Fruit fly (Drosophila melanogaster) whole organism, embryonic: ENCODE data around the gene drl.

Source experiments
- Ada2b ChIP-seq: fragments of 200-800 bp; sonication (Bioruptor generic); IDR thresholded peaks from 2 replicates; pipeline ENCODE4 v1.3.6; 2022; ENCODE audit warnings: missing biosample characterization, missing genetic modification characterization
- CG10267 ChIP-seq: fragments of 200-800 bp; sonication (Bioruptor generic); optimal IDR thresholded peaks from 2 replicates; lab custom pipeline; 2018; ENCODE audit warnings: missing biosample characterization, mild to moderate bottlenecking, missing genetic modification characterization, moderate library complexity
- CG10979 ChIP-seq: fragments of 200-800 bp; sonication (Bioruptor generic); optimal IDR thresholded peaks from 2 replicates; lab custom pipeline; 2018; ENCODE audit warnings: missing biosample characterization, mild to moderate bottlenecking, missing genetic modification characterization, moderate library complexity
- CG11723 ChIP-seq: fragments of 200-800 bp; sonication (Bioruptor generic); optimal IDR thresholded peaks from 2 replicates; lab custom pipeline; 2017; ENCODE audit warnings: missing biosample characterization, mild to moderate bottlenecking, missing genetic modification characterization
- CG12299 ChIP-seq: fragments of 200-800 bp; sonication (Bioruptor generic); optimal IDR thresholded peaks from 2 replicates; lab custom pipeline; 2018; ENCODE audit warnings: missing biosample characterization, mild to moderate bottlenecking, missing genetic modification characterization
- CG12744 ChIP-seq: fragments of 200-800 bp; sonication (Bioruptor generic); optimal IDR thresholded peaks from 2 replicates; lab custom pipeline; 2016; ENCODE audit warnings: missing biosample characterization, missing genetic modification characterization
- CG15269 ChIP-seq: fragments of 200-800 bp; sonication (Bioruptor generic); optimal IDR thresholded peaks from 2 replicates; lab custom pipeline; 2018; ENCODE audit warnings: missing biosample characterization, mild to moderate bottlenecking, missing genetic modification characterization, moderate library complexity
- CG17359 ChIP-seq: fragments of 200-800 bp; sonication (Bioruptor generic); optimal IDR thresholded peaks from 3 replicates; lab custom pipeline; 2018; ENCODE audit warnings: missing biosample characterization, mild to moderate bottlenecking, missing genetic modification characterization, moderate library complexity
- CG17385 ChIP-seq: fragments of 200-800 bp; sonication (Bioruptor generic); optimal IDR thresholded peaks from 3 replicates; lab custom pipeline; 2018; ENCODE audit warnings: missing biosample characterization, mild to moderate bottlenecking, missing genetic modification characterization
- CG17829 ChIP-seq: fragments of 200-800 bp; optimal IDR thresholded peaks from 2 replicates; lab custom pipeline; 2019; ENCODE audit warnings: missing biosample characterization, mild to moderate bottlenecking, missing genetic modification characterization, moderate library complexity
- CG2875 ChIP-seq: fragments of 200-800 bp; sonication (Bioruptor generic); optimal IDR thresholded peaks from 2 replicates; lab custom pipeline; 2017; ENCODE audit warnings: missing biosample characterization, mild to moderate bottlenecking, missing genetic modification characterization, missing genetic modification reagents
- CG3281 ChIP-seq: fragments of 200-800 bp; sonication (Bioruptor generic); optimal IDR thresholded peaks from 3 replicates; lab custom pipeline; 2017; ENCODE audit warnings: missing biosample characterization, mild to moderate bottlenecking, missing genetic modification characterization
- CG4617 ChIP-seq: fragments of 200-800 bp; sonication (Bioruptor generic); optimal IDR thresholded peaks from 3 replicates; lab custom pipeline; 2016; ENCODE audit warnings: missing biosample characterization, missing genetic modification characterization, borderline replicate concordance
- CG6765 ChIP-seq: fragments of 200-800 bp; sonication (Bioruptor generic); optimal IDR thresholded peaks from 3 replicates; lab custom pipeline; 2017; ENCODE audit warnings: missing biosample characterization, mild to moderate bottlenecking, missing genetic modification characterization
- CG6813 ChIP-seq: fragments of 200-800 bp; sonication (Bioruptor generic); optimal IDR thresholded peaks from 2 replicates; lab custom pipeline; 2017; ENCODE audit warnings: missing biosample characterization, missing genetic modification characterization, mild to moderate bottlenecking, moderate library complexity, missing genetic modification reagents
- CG7928 ChIP-seq: fragments of 200-800 bp; sonication (Bioruptor generic); optimal IDR thresholded peaks from 2 replicates; lab custom pipeline; 2017; ENCODE audit warnings: missing biosample characterization, mild to moderate bottlenecking, missing genetic modification characterization
- CG8478 ChIP-seq: fragments of >200 bp; optimal IDR thresholded peaks from 2 replicates; lab custom pipeline; 2018
- CG8924 ChIP-seq: fragments of 200-800 bp; optimal IDR thresholded peaks from 3 replicates; lab custom pipeline; 2019; ENCODE audit warnings: missing biosample characterization, mild to moderate bottlenecking, missing genetic modification characterization, moderate library complexity
- CTCF ChIP-seq: fragments of 200-800 bp; sonication (Bioruptor generic); optimal IDR thresholded peaks from 2 replicates; lab custom pipeline; 2017; ENCODE audit warnings: missing biosample characterization, mild to moderate bottlenecking, missing genetic modification characterization, moderate library complexity
- CrebB ChIP-seq: fragments of 200-800 bp; sonication (Bioruptor generic); optimal IDR thresholded peaks from 3 replicates; lab custom pipeline; 2018; ENCODE audit warnings: missing biosample characterization, mild to moderate bottlenecking, missing genetic modification characterization
- Doc3 ChIP-seq: fragments of 200-800 bp; sonication (Bioruptor generic); IDR thresholded peaks from 3 replicates; pipeline ENCODE4 v1.3.6; 2022; ENCODE audit warnings: missing biosample characterization, missing genetic modification characterization; ENCODE audit not compliant: partially characterized antibody
- Drgx ChIP-seq: fragments of 200-800 bp; sonication (Bioruptor generic); IDR thresholded peaks from 2 replicates; pipeline ENCODE4 v1.3.6; 2022; ENCODE audit warnings: missing biosample characterization, missing genetic modification characterization
- Elba2 ChIP-seq: fragments of 200-800 bp; sonication (Bioruptor generic); optimal IDR thresholded peaks from 3 replicates; lab custom pipeline; 2016; ENCODE audit warnings: missing biosample characterization, missing genetic modification characterization
- Hr78 ChIP-seq, 2 experiments: fragments of 200-800 bp in 1 of 2; fragments of >200 bp in 1 of 2; sonication (Bioruptor generic) in 1 of 2; optimal IDR thresholded peaks; 2 replicates each; lab custom pipeline; 2017 to 2019; ENCODE audit warnings: missing biosample characterization in 2 of 2, missing genetic modification characterization in 2 of 2, mild to moderate bottlenecking in 1 of 2, moderate library complexity in 1 of 2
- Med ChIP-seq: fragments of 200-800 bp; sonication (Bioruptor generic); peaks from one replicate; lab custom pipeline; 2016; ENCODE audit warnings: missing biosample characterization, missing genetic modification characterization, mild to moderate bottlenecking, inconsistent platforms, moderate library complexity
- Meics ChIP-seq: fragments of 200-800 bp; sonication (Bioruptor generic); optimal IDR thresholded peaks from 2 replicates; lab custom pipeline; 2017; ENCODE audit warnings: missing biosample characterization, mild to moderate bottlenecking, missing genetic modification characterization
- NFAT ChIP-seq: fragments of 200-800 bp; sonication (Bioruptor generic); IDR thresholded peaks from 2 replicates; pipeline ENCODE4 v1.3.6; 2022; ENCODE audit warnings: missing biosample characterization, missing genetic modification characterization
- Sry-β ChIP-seq: fragments of 200-800 bp; sonication (Bioruptor generic); optimal IDR thresholded peaks from 2 replicates; lab custom pipeline; 2018; ENCODE audit warnings: missing biosample characterization, mild to moderate bottlenecking, missing genetic modification characterization, moderate library complexity
- abd-A ChIP-seq: fragments of 200-800 bp; sonication (Bioruptor generic); optimal IDR thresholded peaks from 3 replicates; lab custom pipeline; 2019; ENCODE audit warnings: missing biosample characterization, mild to moderate bottlenecking, missing genetic modification characterization, moderate library complexity
- amos ChIP-seq: fragments of 200-800 bp; sonication (Bioruptor generic); IDR thresholded peaks from 2 replicates; pipeline ENCODE4 v1.3.6; 2022; ENCODE audit warnings: missing biosample characterization, missing genetic modification characterization; ENCODE audit not compliant: partially characterized antibody
- bsh ChIP-seq, 2 experiments: fragments of 200-800 bp; sonication (Bioruptor generic); optimal IDR thresholded peaks; 2 replicates each; lab custom pipeline; 2017 to 2018; ENCODE audit warnings: mild to moderate bottlenecking in 2 of 2, missing biosample characterization in 2 of 2, missing genetic modification characterization in 2 of 2, moderate library complexity in 1 of 2
- chif ChIP-seq, 2 experiments: fragments of 200-800 bp; sonication (Bioruptor generic); optimal IDR thresholded peaks; 3 replicates each; lab custom pipeline; 2016; ENCODE audit warnings: missing biosample characterization in 2 of 2, missing genetic modification characterization in 2 of 2
- chm ChIP-seq: fragments of 200-800 bp; sonication (Bioruptor generic); IDR thresholded peaks from 2 replicates; pipeline ENCODE4 v1.3.6; 2022; ENCODE audit warnings: missing biosample characterization, missing genetic modification characterization
- dm ChIP-seq: fragments of 200-800 bp; sonication (Bioruptor generic); optimal IDR thresholded peaks from 3 replicates; lab custom pipeline; 2016; ENCODE audit warnings: missing biosample characterization, missing genetic modification characterization
- emc ChIP-seq: fragments of 200-800 bp; sonication (Bioruptor generic); optimal IDR thresholded peaks from 2 replicates; lab custom pipeline; 2016; ENCODE audit warnings: missing biosample characterization, missing genetic modification characterization
- ems ChIP-seq: fragments of 200-800 bp; sonication (Bioruptor generic); optimal IDR thresholded peaks from 3 replicates; lab custom pipeline; 2016; ENCODE audit warnings: missing biosample characterization, missing genetic modification characterization
- fd96Cb ChIP-seq: fragments of 200-800 bp; sonication (Bioruptor generic); optimal IDR thresholded peaks from 2 replicates; lab custom pipeline; 2018; ENCODE audit warnings: missing biosample characterization, mild to moderate bottlenecking, missing genetic modification characterization, moderate library complexity
- gro ChIP-seq: fragments of 200-800 bp; sonication (Bioruptor generic); optimal IDR thresholded peaks from 2 replicates; lab custom pipeline; 2016; ENCODE audit warnings: missing biosample characterization, missing genetic modification characterization
- gsb-n ChIP-seq: fragments of 200-800 bp; sonication (Bioruptor generic); optimal IDR thresholded peaks from 3 replicates; lab custom pipeline; 2018; ENCODE audit warnings: missing biosample characterization, mild to moderate bottlenecking, missing genetic modification characterization
- gt ChIP-seq: fragments of 200-800 bp; sonication (Bioruptor generic); IDR thresholded peaks from 2 replicates; pipeline ENCODE4 v1.3.6; 2022; ENCODE audit warnings: missing biosample characterization, missing genetic modification characterization
- ham ChIP-seq: fragments of 200-800 bp; sonication (Bioruptor generic); IDR thresholded peaks from 2 replicates; pipeline ENCODE4 v1.3.6; 2022; ENCODE audit warnings: missing biosample characterization, missing genetic modification characterization
- hkb ChIP-seq, 2 experiments: fragments of 200-800 bp in 1 of 2; fragments of >200 bp in 1 of 2; sonication (Bioruptor generic) in 1 of 2; IDR thresholded peaks in 1 of 2; optimal IDR thresholded peaks in 1 of 2; 2 replicates each; pipeline versions ENCODE4 v1.3.6 to Lab custom; 2017 to 2022; ENCODE audit warnings: missing biosample characterization in 1 of 2, missing genetic modification characterization in 1 of 2
- kni ChIP-seq: fragments of 200-800 bp; sonication (Bioruptor generic); optimal IDR thresholded peaks from 3 replicates; lab custom pipeline; 2017; ENCODE audit warnings: mild to moderate bottlenecking, missing biosample characterization, missing genetic modification reagents, missing genetic modification characterization
- mld ChIP-seq: fragments of 200-800 bp; sonication (Bioruptor generic); IDR thresholded peaks from 3 replicates; pipeline ENCODE4 v1.3.6; 2022; ENCODE audit warnings: missing biosample characterization, missing genetic modification characterization; ENCODE audit not compliant: partially characterized antibody
- oc ChIP-seq: fragments of 200-800 bp; sonication (Bioruptor generic); optimal IDR thresholded peaks from 2 replicates; lab custom pipeline; 2018; ENCODE audit warnings: missing biosample characterization, mild to moderate bottlenecking, missing genetic modification characterization, moderate library complexity
- odd ChIP-seq: fragments of 200-800 bp; sonication (Bioruptor generic); optimal IDR thresholded peaks from 2 replicates; lab custom pipeline; 2017; ENCODE audit warnings: missing biosample characterization, mild to moderate bottlenecking, missing genetic modification characterization
- ranshi ChIP-seq: fragments of 200-800 bp; sonication (Bioruptor generic); IDR thresholded peaks from 2 replicates; pipeline ENCODE4 v1.3.6; 2022; ENCODE audit warnings: missing biosample characterization, missing genetic modification characterization
- sens ChIP-seq: fragments of 200-800 bp; sonication (Bioruptor generic); peaks from one replicate; lab custom pipeline; 2016; ENCODE audit warnings: missing biosample characterization, missing genetic modification characterization
- shn ChIP-seq: fragments of 200-800 bp; sonication (Bioruptor generic); optimal IDR thresholded peaks from 3 replicates; lab custom pipeline; 2016; ENCODE audit warnings: missing biosample characterization, missing genetic modification characterization
- sim ChIP-seq: fragments of 200-800 bp; sonication (Bioruptor generic); IDR thresholded peaks from 2 replicates; pipeline ENCODE4 v1.3.6; 2022; ENCODE audit warnings: missing biosample characterization, missing genetic modification characterization

The drl gene

DNA sequence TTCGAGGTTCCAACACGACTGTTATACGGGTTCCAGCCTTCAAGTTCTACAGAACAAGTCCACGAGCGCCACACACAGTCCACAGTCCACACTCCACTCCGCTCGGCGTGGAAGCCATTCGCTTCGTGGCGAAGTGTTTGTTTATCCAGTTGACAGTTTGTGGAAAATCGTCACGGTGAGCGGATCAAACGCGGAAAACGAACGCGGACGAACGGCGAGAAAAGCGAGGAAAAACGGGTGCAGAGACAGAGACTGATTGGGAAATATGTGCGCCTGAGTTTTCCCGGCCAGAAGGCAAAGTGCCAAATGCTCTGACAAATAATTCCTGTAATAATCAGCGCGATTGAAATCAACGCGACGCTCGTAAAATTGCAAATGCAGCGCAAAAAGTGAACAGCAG is at the start of gene drl:
Gene drl (plus strand): TSS at position 148 of the 400 bp plus-strand sequence.
- TF ChIP-seq CrebB (tag; lab: Kevin White, UChicago), result peak; percentile 44
- TF ChIP-seq Meics (GFP tag; lab: Kevin White, UChicago), result peak; percentile 12
- 0 out of 2 replicates have a peak, but pooled peaks have one; percentile 10 for TF ChIP-seq Drgx (GFP tag; lab: Robert Waterston, UW)
- TF ChIP-seq Hr78 (GFP tag; optimal IDR thresholded peaks at IDR 0.05; lab: Kevin White, UChicago), result peak in 1 of 2 experiments; percentile 11
- TF ChIP-seq ham (GFP tag; lab: Robert Waterston, UW), result no peak
- TF ChIP-seq CG17829 (tag; lab: Kevin White, UChicago), result peak; percentile 58
- peak; percentile 62 for TF ChIP-seq Elba2 (GFP tag; lab: Kevin White, UChicago)
- peak; percentile 26 for TF ChIP-seq CG6813 (GFP tag; lab: Kevin White, UChicago)
- peak; percentile 5 for TF ChIP-seq CG12744 (GFP tag; lab: Kevin White, UChicago)
- TF ChIP-seq CG11723 (GFP tag; lab: Kevin White, UChicago), result peak; percentile 9
- TF ChIP-seq gt (GFP tag; lab: Robert Waterston, UW), result no peak
- TF ChIP-seq sim (GFP tag; lab: Robert Waterston, UW), result peak; percentile 48; the same call in 1 of the 2 replicates
- peak; percentile 30 for TF ChIP-seq CG10267
- peak; percentile 34 for TF ChIP-seq Sry-β
- TF ChIP-seq CG12299 (tag; lab: Kevin White, UChicago), result peak; percentile 12
- TF ChIP-seq sens (GFP tag; lab: Kevin White, UChicago), result peak; percentile 81
- TF ChIP-seq CG17385 (GFP tag; lab: Kevin White, UChicago), result peak; percentile 28
- TF ChIP-seq ranshi (GFP tag; lab: Robert Waterston, UW), result no peak; the same call in 1 of the 2 replicates
- TF ChIP-seq shn, result no peak
- TF ChIP-seq mld (GFP tag; lab: Robert Waterston, UW), result 0 out of 3 replicates have a peak, but pooled peaks have one; percentile 59
- TF ChIP-seq fd96Cb (tag; lab: Kevin White, UChicago), result no peak
- TF ChIP-seq CTCF (GFP tag; lab: Kevin White, UChicago), result peak; percentile 76
- no peak for TF ChIP-seq CG4617 (GFP tag; lab: Kevin White, UChicago)
- no peak for TF ChIP-seq Doc3 (GFP tag; lab: Robert Waterston, UW)
- TF ChIP-seq CG7928 (GFP tag; lab: Kevin White, UChicago), result no peak
- peak; percentile 61 for TF ChIP-seq gro (GFP tag; lab: Kevin White, UChicago)
- TF ChIP-seq CG2875 (GFP tag; lab: Kevin White, UChicago), result peak; percentile 9
- TF ChIP-seq dm (GFP tag; lab: Kevin White, UChicago), result no peak
- no peak for TF ChIP-seq CG15269 (tag; lab: Kevin White, UChicago)
- peak; percentile 34 for TF ChIP-seq CG17359 (tag; lab: Kevin White, UChicago)
- peak; percentile 51 for TF ChIP-seq CG3281
- no peak for TF ChIP-seq CG8478 (lab: Kevin White, UChicago)
- TF ChIP-seq Ada2b (GFP tag; lab: Robert Waterston, UW), result no peak
- peak; percentile 49 for TF ChIP-seq CG8924 (tag; lab: Kevin White, UChicago)
- TF ChIP-seq bsh (GFP tag; optimal IDR thresholded peaks at IDR 0.05; lab: Kevin White, UChicago), result peak in 1 of 2 experiments; percentile 27
- peak; percentile 70 for TF ChIP-seq oc (tag; lab: Kevin White, UChicago)
- TF ChIP-seq chif (GFP tag; optimal IDR thresholded peaks at IDR 0.05; lab: Kevin White, UChicago), result peak in 1 of 2 experiments; percentile 39
- peak; percentile 6 for TF ChIP-seq ems (GFP tag; lab: Kevin White, UChicago)
- TF ChIP-seq Med (GFP tag; lab: Kevin White, UChicago), result peak; percentile 94
- peak; percentile 54 for TF ChIP-seq amos (GFP tag; lab: Robert Waterston, UW)
- peak; percentile 34 for TF ChIP-seq CG6765 (GFP tag; lab: Kevin White, UChicago)
- no peak for TF ChIP-seq hkb (optimal IDR thresholded peaks at IDR 0.05; lab: Kevin White, UChicago)
- peak; percentile 63 for TF ChIP-seq hkb (GFP tag; IDR thresholded peaks at IDR 0.05; lab: Robert Waterston, UW)
- peak; percentile 29 for TF ChIP-seq kni (GFP tag; lab: Kevin White, UChicago)
- TF ChIP-seq gsb-n, result peak; percentile 79
- TF ChIP-seq CG10979, result peak; percentile 42
- no peak for TF ChIP-seq emc (GFP tag; lab: Kevin White, UChicago)
- 0 out of 2 replicates have a peak, but pooled peaks have one; percentile 34 for TF ChIP-seq NFAT
- TF ChIP-seq chm, result peak; percentile 93
- TF ChIP-seq abd-A (tag; lab: Kevin White, UChicago), result peak; percentile 45
- TF ChIP-seq odd (GFP tag; lab: Kevin White, UChicago), result peak; percentile 54
